Fruit fly (Drosophila melanogaster): ENCODE data around the gene tos.

tos gene

DNA sequence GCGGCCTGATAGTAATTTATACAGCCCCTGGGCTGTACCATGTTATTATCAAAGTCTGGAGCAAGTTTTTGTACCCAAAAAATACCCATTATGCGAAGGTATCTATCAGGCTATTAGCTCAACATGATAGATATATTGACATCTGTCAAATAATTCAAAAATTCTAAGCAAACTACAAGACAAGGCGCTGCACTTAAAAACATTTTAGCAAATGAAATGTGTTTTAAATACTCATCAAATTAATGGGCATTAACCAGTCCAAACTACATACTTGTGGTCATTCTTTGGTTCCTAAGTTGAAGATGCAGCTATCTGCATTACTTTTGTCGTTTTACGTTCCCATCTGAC lies 28.6 kb downstream of the tos start (continued):
- TF ChIP-seq CG4404 (GFP tag; IDR thresholded peaks at IDR 0.05) (peak; percentile 72), CG32532 (GFP tag; IDR thresholded peaks at IDR 0.05) (peak; percentile 63), Gsc (GFP tag; IDR thresholded peaks at IDR 0.05) (peak; percentile 59), Doc2 (GFP tag; IDR thresholded peaks at IDR 0.05) (no peak), CG4328 (GFP tag; optimal IDR thresholded peaks at IDR 0.05) (no peak), HLH4C (GFP tag; IDR thresholded peaks at IDR 0.05; ENCODE audit: partially characterized antibody) (no peak), Hr3 (GFP tag; optimal IDR thresholded peaks at IDR 0.05) (peak; percentile 17), CHES-1-like (GFP tag; optimal IDR thresholded peaks at IDR 0.05) (no peak), CG17186 (GFP tag; optimal IDR thresholded peaks at IDR 0.05) (peak; percentile 20), Ravus (GFP tag; IDR thresholded peaks at IDR 0.05) (no peak), CG17829 (tag; optimal IDR thresholded peaks at IDR 0.05) (peak; percentile 86), jigr1 (GFP tag; IDR thresholded peaks at IDR 0.05) (no peak), CG12769 (tag; optimal IDR thresholded peaks at IDR 0.05) (peak; percentile 73), lmd (GFP tag; IDR thresholded peaks at IDR 0.05) (peak; percentile 75), Pdp1 (GFP tag; optimal IDR thresholded peaks at IDR 0.05) (peak; percentile 51 to 75), sna (GFP tag; IDR thresholded peaks at IDR 0.05; ENCODE audit: partially characterized antibody) (no peak), CG8281 (tag; optimal IDR thresholded peaks at IDR 0.05) (peak; percentile 37), dati (GFP tag; IDR thresholded peaks at IDR 0.05) (peak; percentile 43; the same call in 1 of the 2 replicates), CG7372 (GFP tag; IDR thresholded peaks at IDR 0.05) (peak; percentile 31; the same call in 1 of the 2 replicates), NFAT (GFP tag; IDR thresholded peaks at IDR 0.05) (0 out of 2 replicates have a peak, but pooled peaks have one; percentile 38), tap (tag; optimal IDR thresholded peaks at IDR 0.05) (peak; percentile 78), CG8359 (GFP tag; optimal IDR thresholded peaks at IDR 0.05; ENCODE audit: borderline replicate concordance) (peak; percentile 51), CG7786 (GFP tag; optimal IDR thresholded peaks at IDR 0.05) (no peak), corto (GFP tag; optimal IDR thresholded peaks at IDR 0.05) (peak; percentile 91), phol (tag; optimal IDR thresholded peaks at IDR 0.05) (peak; percentile 86), prd (optimal IDR thresholded peaks at IDR 0.05) (no peak), prd (GFP tag; IDR thresholded peaks at IDR 0.05) (peak; percentile 94), CG18262 (tag; optimal IDR thresholded peaks at IDR 0.05) (peak; percentile 91), dpn (GFP tag; optimal IDR thresholded peaks at IDR 0.05) (peak; percentile 26 to 66), cg (GFP tag; optimal IDR thresholded peaks at IDR 0.05) (no peak), CG1603 (tag; optimal IDR thresholded peaks at IDR 0.05) (peak; percentile 77), kni (GFP tag; optimal IDR thresholded peaks at IDR 0.05) (no peak), Atf-2 (GFP tag; optimal IDR thresholded peaks at IDR 0.05) (peak; percentile 4), gt (GFP tag; IDR thresholded peaks at IDR 0.05) (no peak; the same call in 1 of the 2 replicates), CG10543 (GFP tag; optimal IDR thresholded peaks at IDR 0.05) (no peak), CG5953 (GFP tag; IDR thresholded peaks at IDR 0.05) (peak; percentile 10; the same call in 1 of the 2 replicates), CG2116 (GFP tag; optimal IDR thresholded peaks at IDR 0.05) (peak; percentile 10), sob (GFP tag; IDR thresholded peaks at IDR 0.05) (peak; percentile 75), tx (GFP tag; optimal IDR thresholded peaks at IDR 0.05) (no peak), Hsf (GFP tag; optimal IDR thresholded peaks at IDR 0.05) (peak; percentile 32), CG17359 (tag; optimal IDR thresholded peaks at IDR 0.05) (peak; percentile 83), pum (GFP tag; optimal IDR thresholded peaks at IDR 0.05) (no peak), CG7745 (tag; optimal IDR thresholded peaks at IDR 0.05) (no peak), sc (optimal IDR thresholded peaks at IDR 0.05) (no peak), sc (GFP tag; optimal IDR thresholded peaks at IDR 0.05) (peak; percentile 16), gro (GFP tag; optimal IDR thresholded peaks at IDR 0.05) (peak; percentile 26), Chrac-16 (GFP tag; optimal IDR thresholded peaks at IDR 0.05) (peak; percentile 15), Optix (GFP tag; IDR thresholded peaks at IDR 0.05) (peak; percentile 50; the same call in 2 of the 3 replicates), emc (GFP tag; optimal IDR thresholded peaks at IDR 0.05) (no peak), Nf-YC (tag; optimal IDR thresholded peaks at IDR 0.05) (no peak), Scr (GFP tag; IDR thresholded peaks at IDR 0.05; ENCODE audit: partially characterized antibody) (no peak)

Measured in whole organism, embryonic.